Fruit fly (Drosophila melanogaster) whole organism, embryonic: Measurements from ENCODE around the gene Sumo.
A peak's percentile ranks its signal among the peaks of the same experiment; 100 is the strongest.

Source experiments
- Aef1 ChIP-seq: fragments of 200-800 bp; sonication (Bioruptor generic); IDR thresholded peaks from 3 replicates; pipeline ENCODE4 v1.3.6; 2022; ENCODE audit warnings: missing biosample characterization, missing genetic modification characterization
- Atf3 ChIP-seq: fragments of 200-800 bp; sonication (Bioruptor generic); optimal IDR thresholded peaks from 3 replicates; lab custom pipeline; 2016; ENCODE audit warnings: missing biosample characterization, missing genetic modification characterization
- B-H2 ChIP-seq: fragments of 200-800 bp; sonication (Bioruptor generic); optimal IDR thresholded peaks from 2 replicates; lab custom pipeline; 2018; ENCODE audit warnings: missing biosample characterization, mild to moderate bottlenecking, missing genetic modification characterization
- BEAF-32 ChIP-seq: fragments of 200-800 bp; sonication (Bioruptor generic); optimal IDR thresholded peaks from 3 replicates; lab custom pipeline; 2017; ENCODE audit warnings: missing biosample characterization, missing genetic modification characterization, mild to moderate bottlenecking, moderate library complexity, missing genetic modification reagents
- Bteb2 ChIP-seq: fragments of 200-800 bp; sonication (Bioruptor generic); optimal IDR thresholded peaks from 2 replicates; lab custom pipeline; 2016; ENCODE audit warnings: missing biosample characterization, missing genetic modification characterization
- CG10209 ChIP-seq: fragments of 200-800 bp; sonication (Bioruptor generic); optimal IDR thresholded peaks from 3 replicates; lab custom pipeline; 2017; ENCODE audit warnings: missing biosample characterization, mild to moderate bottlenecking, missing genetic modification characterization, missing genetic modification reagents
- CG10959 ChIP-seq: fragments of 200-800 bp; sonication (Bioruptor generic); IDR thresholded peaks from 2 replicates; pipeline ENCODE4 v1.3.6; 2022; ENCODE audit warnings: missing biosample characterization, missing genetic modification characterization
- CG12299 ChIP-seq: fragments of 200-800 bp; sonication (Bioruptor generic); optimal IDR thresholded peaks from 2 replicates; lab custom pipeline; 2018; ENCODE audit warnings: missing biosample characterization, mild to moderate bottlenecking, missing genetic modification characterization
- CG13123 ChIP-seq: fragments of 200-800 bp; sonication (Bioruptor generic); optimal IDR thresholded peaks from 2 replicates; lab custom pipeline; 2016; ENCODE audit warnings: missing biosample characterization, missing genetic modification characterization
- CG13775 ChIP-seq: fragments of 200-800 bp; sonication (Bioruptor generic); optimal IDR thresholded peaks from 3 replicates; lab custom pipeline; 2017; ENCODE audit warnings: missing biosample characterization, mild to moderate bottlenecking, missing genetic modification characterization
- CG14441 ChIP-seq: fragments of 200-800 bp; sonication (Bioruptor generic); IDR thresholded peaks from 2 replicates; pipeline ENCODE4 v1.3.6; 2022; ENCODE audit warnings: missing biosample characterization, missing genetic modification characterization
- CG2116 ChIP-seq: fragments of 200-800 bp; sonication (Bioruptor generic); optimal IDR thresholded peaks from 3 replicates; lab custom pipeline; 2018; ENCODE audit warnings: missing biosample characterization, mild to moderate bottlenecking, missing genetic modification characterization
- CG2889 ChIP-seq: fragments of 200-800 bp; sonication (Bioruptor generic); IDR thresholded peaks from 3 replicates; pipeline ENCODE4 v1.3.6; 2022; ENCODE audit warnings: missing biosample characterization, missing genetic modification characterization
- CG32772 ChIP-seq: fragments of 200-800 bp; sonication (Bioruptor generic); IDR thresholded peaks from 2 replicates; pipeline ENCODE4 v1.3.6; 2022; ENCODE audit warnings: missing biosample characterization, missing genetic modification characterization
- CG3407 ChIP-seq: fragments of 200-800 bp; sonication (Bioruptor generic); optimal IDR thresholded peaks from 2 replicates; lab custom pipeline; 2018; ENCODE audit warnings: missing biosample characterization, mild to moderate bottlenecking, missing genetic modification characterization
- CG3838 ChIP-seq: fragments of 200-800 bp; sonication (Bioruptor generic); optimal IDR thresholded peaks from 3 replicates; lab custom pipeline; 2016; ENCODE audit warnings: missing biosample characterization, missing genetic modification characterization
- CG43689 ChIP-seq: fragments of 200-800 bp; sonication (Bioruptor generic); IDR thresholded peaks from 2 replicates; pipeline ENCODE4 v1.3.6; 2022; ENCODE audit warnings: missing biosample characterization, missing genetic modification characterization
- CG4820 ChIP-seq: fragments of 200-800 bp; sonication (Bioruptor generic); optimal IDR thresholded peaks from 3 replicates; lab custom pipeline; 2016; ENCODE audit warnings: missing biosample characterization, missing genetic modification characterization
- CG5180 ChIP-seq: fragments of 200-800 bp; sonication (Bioruptor generic); optimal IDR thresholded peaks from 3 replicates; lab custom pipeline; 2017; ENCODE audit warnings: missing biosample characterization, missing genetic modification characterization, mild to moderate bottlenecking, moderate library complexity, missing genetic modification reagents
- CG7928 ChIP-seq: fragments of 200-800 bp; sonication (Bioruptor generic); optimal IDR thresholded peaks from 2 replicates; lab custom pipeline; 2017; ENCODE audit warnings: missing biosample characterization, mild to moderate bottlenecking, missing genetic modification characterization
- CG7987 ChIP-seq: fragments of 200-800 bp; sonication (Bioruptor generic); optimal IDR thresholded peaks from 2 replicates; lab custom pipeline; 2018; ENCODE audit warnings: missing biosample characterization, mild to moderate bottlenecking, missing genetic modification characterization, moderate library complexity
- Dad ChIP-seq: fragments of 200-800 bp; sonication (Bioruptor generic); optimal IDR thresholded peaks from 3 replicates; lab custom pipeline; 2016; ENCODE audit warnings: missing biosample characterization, missing genetic modification characterization
- Drgx ChIP-seq: fragments of 200-800 bp; sonication (Bioruptor generic); IDR thresholded peaks from 2 replicates; pipeline ENCODE4 v1.3.6; 2022; ENCODE audit warnings: missing biosample characterization, missing genetic modification characterization
- H2.0 ChIP-seq: fragments of 200-800 bp; sonication (Bioruptor generic); IDR thresholded peaks from 2 replicates; pipeline ENCODE4 v1.3.6; 2022; ENCODE audit warnings: missing biosample characterization, missing genetic modification characterization
- HLH54F ChIP-seq: fragments of 200-800 bp; sonication (Bioruptor generic); optimal IDR thresholded peaks from 3 replicates; lab custom pipeline; 2016; ENCODE audit warnings: missing biosample characterization, missing genetic modification characterization
- Hr51 ChIP-seq, 2 experiments: fragments of 200-800 bp; sonication (Bioruptor generic); optimal IDR thresholded peaks; 2 replicates in 1 of 2; 3 replicates in 1 of 2; lab custom pipeline; 2016 to 2018; ENCODE audit warnings: missing biosample characterization in 2 of 2, missing genetic modification characterization in 2 of 2, mild to moderate bottlenecking in 1 of 2, moderate library complexity in 1 of 2
- MESR4 ChIP-seq: fragments of 200-800 bp; sonication (Bioruptor generic); optimal IDR thresholded peaks from 2 replicates; lab custom pipeline; 2018; ENCODE audit warnings: missing biosample characterization, mild to moderate bottlenecking, missing genetic modification characterization, moderate library complexity
- Med ChIP-seq: fragments of 200-800 bp; sonication (Bioruptor generic); peaks from one replicate; lab custom pipeline; 2016; ENCODE audit warnings: missing biosample characterization, missing genetic modification characterization, mild to moderate bottlenecking, inconsistent platforms, moderate library complexity
- Meics ChIP-seq: fragments of 200-800 bp; sonication (Bioruptor generic); optimal IDR thresholded peaks from 2 replicates; lab custom pipeline; 2017; ENCODE audit warnings: missing biosample characterization, mild to moderate bottlenecking, missing genetic modification characterization
- Optix ChIP-seq: fragments of 200-800 bp; sonication (Bioruptor generic); IDR thresholded peaks from 3 replicates; pipeline ENCODE4 v1.3.6; 2022; ENCODE audit warnings: missing biosample characterization, missing genetic modification characterization
- Rfx ChIP-seq: fragments of 200-800 bp; sonication (Bioruptor generic); IDR thresholded peaks from 2 replicates; pipeline ENCODE4 v1.3.6; 2022; ENCODE audit warnings: missing biosample characterization, missing genetic modification characterization
- aop ChIP-seq: fragments of 200-800 bp; sonication (Bioruptor generic); IDR thresholded peaks from 2 replicates; pipeline ENCODE4 v1.3.6; 2022; ENCODE audit warnings: missing biosample characterization, missing genetic modification characterization
- ato ChIP-seq: fragments of 200-800 bp; sonication (Bioruptor generic); IDR thresholded peaks from 2 replicates; pipeline ENCODE4 v1.3.6; 2022; ENCODE audit warnings: missing biosample characterization, missing genetic modification characterization; ENCODE audit not compliant: partially characterized antibody
- az2 ChIP-seq: fragments of 200-800 bp; sonication (Bioruptor generic); optimal IDR thresholded peaks from 3 replicates; lab custom pipeline; 2016; ENCODE audit warnings: missing biosample characterization, missing genetic modification characterization
- bowl ChIP-seq: fragments of 200-800 bp; sonication (Bioruptor generic); IDR thresholded peaks from 2 replicates; pipeline ENCODE4 v1.3.6; 2022; ENCODE audit warnings: missing biosample characterization, missing genetic modification characterization
- cas ChIP-seq: fragments of 200-800 bp; sonication (Bioruptor generic); IDR thresholded peaks from 2 replicates; pipeline ENCODE4 v1.3.6; 2022; ENCODE audit warnings: missing biosample characterization, missing genetic modification characterization
- da ChIP-seq: fragments of 200-800 bp; sonication (Bioruptor generic); optimal IDR thresholded peaks from 2 replicates; lab custom pipeline; 2016; ENCODE audit warnings: missing biosample characterization, missing genetic modification characterization
- dm ChIP-seq: fragments of 200-800 bp; sonication (Bioruptor generic); optimal IDR thresholded peaks from 3 replicates; lab custom pipeline; 2016; ENCODE audit warnings: missing biosample characterization, missing genetic modification characterization
- dmrt99B ChIP-seq: fragments of 200-800 bp; sonication (Bioruptor generic); optimal IDR thresholded peaks from 2 replicates; lab custom pipeline; 2018; ENCODE audit warnings: missing biosample characterization, mild to moderate bottlenecking, missing genetic modification characterization, moderate library complexity
- gsb ChIP-seq: fragments of 200-800 bp; sonication (Bioruptor generic); IDR thresholded peaks from 2 replicates; pipeline ENCODE4 v1.3.6; 2022; ENCODE audit warnings: missing biosample characterization, missing genetic modification characterization
- kah ChIP-seq: fragments of 200-800 bp; sonication (Bioruptor generic); optimal IDR thresholded peaks from 2 replicates; lab custom pipeline; 2018; ENCODE audit warnings: missing biosample characterization, mild to moderate bottlenecking, missing genetic modification characterization
- klu ChIP-seq: fragments of 200-800 bp; sonication (Bioruptor generic); IDR thresholded peaks from 2 replicates; pipeline ENCODE4 v1.3.6; 2022; ENCODE audit warnings: missing biosample characterization, missing genetic modification characterization
- lab ChIP-seq: fragments of 200-800 bp; sonication (Bioruptor generic); optimal IDR thresholded peaks from 3 replicates; lab custom pipeline; 2017; ENCODE audit warnings: missing biosample characterization, missing genetic modification characterization, mild to moderate bottlenecking, moderate library complexity, missing genetic modification reagents
- lmd ChIP-seq: fragments of 200-800 bp; sonication (Bioruptor generic); IDR thresholded peaks from 2 replicates; pipeline ENCODE4 v1.3.6; 2022; ENCODE audit warnings: missing biosample characterization, missing genetic modification characterization
- onecut ChIP-seq: fragments of 200-800 bp; sonication (Bioruptor generic); IDR thresholded peaks from 2 replicates; pipeline ENCODE4 v1.3.6; 2022; ENCODE audit warnings: missing biosample characterization, missing genetic modification characterization
- pros ChIP-seq: fragments of 200-800 bp; sonication (Bioruptor generic); optimal IDR thresholded peaks from 3 replicates; lab custom pipeline; 2019; ENCODE audit warnings: missing biosample characterization, mild to moderate bottlenecking, missing genetic modification characterization, moderate library complexity
- sna ChIP-seq: fragments of 200-800 bp; sonication (Bioruptor generic); IDR thresholded peaks from 2 replicates; pipeline ENCODE4 v1.3.6; 2022; ENCODE audit warnings: missing biosample characterization, missing genetic modification characterization; ENCODE audit not compliant: partially characterized antibody
- stc ChIP-seq: fragments of 200-800 bp; sonication (Bioruptor generic); IDR thresholded peaks from 2 replicates; pipeline ENCODE4 v1.3.6; 2022; ENCODE audit warnings: missing biosample characterization, missing genetic modification characterization
- sug ChIP-seq: fragments of 200-800 bp; optimal IDR thresholded peaks from 2 replicates; lab custom pipeline; 2019; ENCODE audit warnings: missing biosample characterization, mild to moderate bottlenecking, missing genetic modification characterization, moderate library complexity
- tll ChIP-seq, 2 experiments: fragments of 200-800 bp in 1 of 2; fragments of >200 bp in 1 of 2; sonication (Bioruptor generic) in 1 of 2; optimal IDR thresholded peaks; 2 replicates each; lab custom pipeline; 2017 to 2019; ENCODE audit warnings: missing biosample characterization in 2 of 2, missing genetic modification characterization in 2 of 2, mild to moderate bottlenecking in 1 of 2, moderate library complexity in 1 of 2
- unpg ChIP-seq: fragments of 200-800 bp; sonication (Bioruptor generic); optimal IDR thresholded peaks from 3 replicates; lab custom pipeline; 2018; ENCODE audit warnings: missing biosample characterization, mild to moderate bottlenecking, missing genetic modification characterization, moderate library complexity

Sumo gene

dm6 chr2L:6950096-6950495 is 17.3 kb downstream of the Sumo start, which contains the start of the genes Gas41 and SA1 (continued):
- no peak for TF ChIP-seq da (GFP tag; lab: Kevin White, UChicago)
- TF ChIP-seq Atf3 (GFP tag; lab: Kevin White, UChicago): no peak
- peak; percentile 78 for TF ChIP-seq sna
- TF ChIP-seq CG10959 (GFP tag; lab: Robert Waterston, UW): no peak
- TF ChIP-seq CG13123 (GFP tag; lab: Kevin White, UChicago): peak; percentile 15
- no peak for TF ChIP-seq Hr51 (GFP tag; optimal IDR thresholded peaks at IDR 0.05; lab: Kevin White, UChicago)
- TF ChIP-seq stc (GFP tag; lab: Robert Waterston, UW): peak; percentile 85
- TF ChIP-seq pros: no peak
- peak; percentile 44 for TF ChIP-seq B-H2 (GFP tag; lab: Kevin White, UChicago)
- TF ChIP-seq BEAF-32 (GFP tag; lab: Kevin White, UChicago): peak; percentile 88
- no peak for TF ChIP-seq klu (GFP tag; lab: Robert Waterston, UW)
- TF ChIP-seq az2 (GFP tag; lab: Kevin White, UChicago): peak; percentile 70
- peak; percentile 35 for TF ChIP-seq CG12299 (tag; lab: Kevin White, UChicago)
- no peak for TF ChIP-seq H2.0 (GFP tag; lab: Robert Waterston, UW)
- no peak for TF ChIP-seq aop (GFP tag; lab: Robert Waterston, UW)
- TF ChIP-seq cas (GFP tag; lab: Robert Waterston, UW): no peak
- peak; percentile 91 for TF ChIP-seq CG14441 (GFP tag; lab: Robert Waterston, UW)
- TF ChIP-seq unpg (GFP tag; lab: Kevin White, UChicago): no peak
- TF ChIP-seq CG3838: no peak
- TF ChIP-seq CG10209 (GFP tag; lab: Kevin White, UChicago): peak; percentile 78
- no peak for TF ChIP-seq bowl
- peak; percentile 63 for TF ChIP-seq gsb
- TF ChIP-seq lmd (GFP tag; lab: Robert Waterston, UW): no peak
- no peak for TF ChIP-seq Optix (GFP tag; lab: Robert Waterston, UW)
- peak; percentile 68 for TF ChIP-seq sug (tag; lab: Kevin White, UChicago)
- TF ChIP-seq Med (GFP tag; lab: Kevin White, UChicago): peak; percentile 87
- TF ChIP-seq kah (GFP tag; lab: Kevin White, UChicago): peak; percentile 54
- peak; percentile 38 for TF ChIP-seq MESR4 (GFP tag; lab: Kevin White, UChicago)
- peak; percentile 97 for TF ChIP-seq CG7928
- no peak for TF ChIP-seq onecut
- TF ChIP-seq Meics (GFP tag; lab: Kevin White, UChicago): peak; percentile 86
- peak; percentile 56; the same call in 1 of the 2 replicates for TF ChIP-seq CG43689 (GFP tag; lab: Robert Waterston, UW)
- TF ChIP-seq CG4820: no peak
- no peak for TF ChIP-seq Bteb2 (GFP tag; lab: Kevin White, UChicago)
- peak; percentile 81 for TF ChIP-seq CG3407 (GFP tag; lab: Kevin White, UChicago)
- TF ChIP-seq lab (GFP tag; lab: Kevin White, UChicago): no peak
- TF ChIP-seq dmrt99B: no peak
- no peak for TF ChIP-seq CG5180 (GFP tag; lab: Kevin White, UChicago)
- peak; percentile 28 for TF ChIP-seq HLH54F
- TF ChIP-seq CG13775 (GFP tag; lab: Kevin White, UChicago): peak; percentile 100
- peak; percentile 94 for TF ChIP-seq CG32772
- peak; percentile 11 for TF ChIP-seq dm (GFP tag; lab: Kevin White, UChicago)
- TF ChIP-seq Aef1: no peak
- TF ChIP-seq tll (GFP tag; optimal IDR thresholded peaks at IDR 0.05; lab: Kevin White, UChicago): no peak
- TF ChIP-seq CG7987 (GFP tag; lab: Kevin White, UChicago): peak; percentile 76
- peak; percentile 92 for TF ChIP-seq CG2889 (GFP tag; lab: Robert Waterston, UW)
- no peak for TF ChIP-seq Dad (GFP tag; lab: Kevin White, UChicago)
- peak; percentile 92 for TF ChIP-seq CG2116
- TF ChIP-seq ato (GFP tag; lab: Robert Waterston, UW): peak; percentile 57; the same call in 1 of the 2 replicates
- no peak for TF ChIP-seq Rfx (GFP tag; lab: Robert Waterston, UW)
- TF ChIP-seq Drgx (GFP tag; lab: Robert Waterston, UW): peak; percentile 86
